Fruit fly (Drosophila melanogaster) whole organism: ENCODE data around the gene CG12290.

ENCODE experiments used
- CG8478 ChIP-seq: fragments of >200 bp; optimal IDR thresholded peaks from 2 replicates; lab custom pipeline; 2018; ENCODE audit warnings: inconsistent platforms
- Dll ChIP-seq: fragments of >200 bp; optimal IDR thresholded peaks from 2 replicates; lab custom pipeline; 2017
- pan ChIP-seq: fragments of >200 bp; optimal IDR thresholded peaks from 2 replicates; lab custom pipeline; 2017
- psq ChIP-seq: fragments of >200 bp; optimal IDR thresholded peaks from 2 replicates; lab custom pipeline; 2017
- usp ChIP-seq: fragments of >200 bp; optimal IDR thresholded peaks from 2 replicates; lab custom pipeline; 2017; ENCODE audit warnings: missing biosample characterization, missing genetic modification characterization, mixed read lengths

DNA sequence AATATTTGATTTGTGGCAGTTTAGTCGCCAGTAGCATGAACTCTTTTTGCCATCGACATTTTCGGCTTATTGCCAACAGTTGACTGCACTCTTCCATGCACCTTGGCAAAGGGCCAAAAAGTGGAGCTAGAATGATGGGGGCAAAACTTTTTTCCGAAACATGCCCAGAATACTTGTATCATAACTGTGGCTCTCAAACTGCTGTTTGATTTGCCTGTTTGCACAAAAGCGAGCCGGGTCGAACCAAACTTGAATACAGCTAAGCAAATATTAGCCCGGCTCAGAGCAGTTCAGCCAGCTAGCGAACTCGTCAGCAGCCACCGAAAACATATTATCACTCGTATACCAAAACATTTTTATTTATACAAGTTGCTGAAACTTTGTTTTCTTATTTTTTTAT, 8.9 kb downstream of the CG12290 start:
- TF ChIP-seq usp (GFP tag; lab: Kevin White, UChicago) (no peak), psq (no peak), CG8478 (no peak), pan (lab: Kevin White, UChicago) (no peak), Dll (lab: Kevin White, UChicago) (no peak)
